Worm (Caenorhabditis elegans) whole organism, early embryonic: ENCODE measurements around the gene wdr-31.
A peak's percentile ranks its signal among the peaks of the same experiment; 100 is the strongest.

ENCODE experiments used
- B0310.2 ChIP-seq: sonication (generic microtip); optimal IDR thresholded peaks from 2 replicates; lab custom pipeline; 2016; ENCODE audit warnings: mild to moderate bottlenecking, missing genetic modification characterization, missing compliant biosample characterization
- F13C5.2 ChIP-seq: sonication (generic microtip); optimal IDR thresholded peaks from 2 replicates; lab custom pipeline; 2017; ENCODE audit warnings: mild to moderate bottlenecking, missing genetic modification characterization, inconsistent platforms, missing compliant biosample characterization
- aly-1 ChIP-seq: sonication (generic microtip); optimal IDR thresholded peaks from 2 replicates; lab custom pipeline; 2016; ENCODE audit warnings: missing genetic modification characterization, missing compliant biosample characterization
- ama-1 ChIP-seq: fragments of 150-350 bp; optimal IDR thresholded peaks from 2 replicates; lab custom pipeline; 2014
- ceh-13 ChIP-seq: fragments of 200-800 bp; sonication (Bioruptor generic); optimal IDR thresholded peaks from 2 replicates; lab custom pipeline; 2018; ENCODE audit warnings: mild to moderate bottlenecking, missing genetic modification characterization, missing compliant biosample characterization
- ceh-36 ChIP-seq: sonication (generic microtip); optimal IDR thresholded peaks from 2 replicates; lab custom pipeline; 2016; ENCODE audit warnings: missing genetic modification characterization, inconsistent platforms, missing compliant biosample characterization
- ets-7 ChIP-seq: sonication (generic microtip); optimal IDR thresholded peaks from 2 replicates; lab custom pipeline; 2016; ENCODE audit warnings: missing genotype, missing genetic modification characterization, missing compliant biosample characterization
- flt-1 ChIP-seq: fragments of 200-800 bp; sonication (Bioruptor generic); IDR thresholded peaks from 2 replicates; pipeline ENCODE4 v1.3.6; 2022; ENCODE audit warnings: missing genetic modification characterization, missing compliant biosample characterization
- hmbx-1 ChIP-seq: sonication (generic microtip); optimal IDR thresholded peaks from 2 replicates; lab custom pipeline; 2016; ENCODE audit warnings: mild to moderate bottlenecking, missing genetic modification characterization, missing compliant biosample characterization
- hmg-4 ChIP-seq: fragments of 200-800 bp; sonication (Bioruptor generic); optimal IDR thresholded peaks from 2 replicates; lab custom pipeline; 2018; ENCODE audit warnings: mild to moderate bottlenecking, missing genetic modification characterization, missing compliant biosample characterization
- hnd-1 ChIP-seq: sonication (generic microtip); optimal IDR thresholded peaks from 2 replicates; lab custom pipeline; 2016; ENCODE audit warnings: missing genetic modification characterization, missing compliant biosample characterization
- pes-1 ChIP-seq: fragments of 200-800 bp; sonication (Bioruptor generic); IDR thresholded peaks from 2 replicates; pipeline ENCODE4 v1.3.6; 2022; ENCODE audit warnings: missing genetic modification reagents, missing genetic modification characterization, missing compliant biosample characterization
- scrt-1 ChIP-seq: fragments of 200-800 bp; sonication (Bioruptor generic); IDR thresholded peaks from 2 replicates; pipeline ENCODE4 v1.3.6; 2022; ENCODE audit warnings: missing genetic modification characterization, missing compliant biosample characterization
- sea-1 ChIP-seq: fragments of 200-800 bp; sonication (Bioruptor generic); conservative IDR thresholded peaks from 2 replicates; pipeline ENCODE4 v1.3.6; 2022; ENCODE audit warnings: missing genetic modification characterization, missing compliant biosample characterization
- tbx-11 ChIP-seq: fragments of 200-800 bp; sonication (Bioruptor generic); IDR thresholded peaks from 2 replicates; pipeline ENCODE4 v1.3.6; 2022; ENCODE audit warnings: missing genetic modification characterization, missing compliant biosample characterization
- tbx-37 ChIP-seq: fragments of 200-800 bp; sonication (Bioruptor generic); conservative IDR thresholded peaks from 2 replicates; pipeline ENCODE4 v1.3.6; 2022; ENCODE audit warnings: missing genetic modification reagents, missing genetic modification characterization, missing compliant biosample characterization
- tra-4 ChIP-seq: sonication (generic microtip); optimal IDR thresholded peaks from 2 replicates; lab custom pipeline; 2017; ENCODE audit warnings: missing genetic modification characterization, missing compliant biosample characterization

The wdr-31 gene

DNA sequence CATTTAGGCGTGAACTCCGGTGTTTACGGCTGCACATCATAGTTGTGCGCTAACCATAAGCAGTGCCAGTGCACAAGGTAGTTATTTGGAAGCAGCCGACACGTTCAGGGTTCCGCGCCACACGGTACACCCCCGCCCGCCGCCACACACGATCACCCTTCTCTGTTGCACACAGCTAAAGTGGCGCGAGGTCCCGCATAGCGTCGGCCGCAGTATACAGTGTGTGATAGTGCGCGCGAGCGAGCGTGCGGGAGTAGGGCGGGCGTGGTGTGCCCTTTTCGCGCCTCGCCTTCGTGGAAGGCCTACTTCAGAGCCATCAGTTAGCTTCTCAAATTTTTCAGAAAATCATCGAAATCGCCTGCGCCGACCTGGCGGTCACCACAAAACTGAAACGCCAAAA, 1.8 kb upstream of the wdr-31 start:
- no peak for TF ChIP-seq ceh-13 (GFP tag; lab: Kevin White, UChicago)

DNA sequence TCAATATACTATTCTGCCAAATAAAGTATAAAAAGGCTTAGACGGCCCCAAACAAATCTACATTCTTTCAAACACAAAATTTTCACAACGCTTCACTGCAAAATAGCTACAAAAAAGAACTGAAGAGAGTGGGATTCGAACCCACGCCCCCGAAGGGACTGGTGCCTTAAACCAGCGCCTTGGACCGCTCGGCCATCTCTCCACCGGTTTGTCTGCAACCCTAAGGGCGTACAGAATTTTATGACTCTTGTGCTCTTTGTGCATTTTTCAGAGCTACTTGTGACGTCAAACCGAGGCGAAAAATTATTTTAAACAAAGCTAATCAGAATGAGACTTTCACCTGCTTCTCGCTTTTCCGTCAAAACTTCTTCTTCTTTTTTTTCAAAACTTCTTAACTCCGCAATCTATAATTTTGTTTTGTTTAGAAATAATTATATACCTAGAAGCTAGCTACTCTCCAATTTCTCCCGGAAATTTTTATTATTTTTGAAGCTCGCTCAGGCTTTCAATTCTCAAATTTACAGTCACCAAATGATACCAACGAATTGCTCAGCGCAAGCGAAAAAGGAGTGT, 1.1 kb upstream of the wdr-31 start, which contains the start of gene T05A8.8:
Gene T05A8.8, plus strand, starts transcription at position 523 of the 573 bp plus-strand sequence.
- TF ChIP-seq flt-1 (GFP tag; lab: Robert Waterston, UW), result no peak
- no peak for TF ChIP-seq B0310.2
- no peak for TF ChIP-seq scrt-1 (GFP tag; lab: Robert Waterston, UW)
- TF ChIP-seq pes-1, result no peak
- TF ChIP-seq ceh-13 (GFP tag; lab: Kevin White, UChicago), result no peak
- TF ChIP-seq F13C5.2 (tag; lab: Kevin White, UChicago), result no peak
- TF ChIP-seq ama-1 (lab: Kevin White, UChicago), result no peak

DNA sequence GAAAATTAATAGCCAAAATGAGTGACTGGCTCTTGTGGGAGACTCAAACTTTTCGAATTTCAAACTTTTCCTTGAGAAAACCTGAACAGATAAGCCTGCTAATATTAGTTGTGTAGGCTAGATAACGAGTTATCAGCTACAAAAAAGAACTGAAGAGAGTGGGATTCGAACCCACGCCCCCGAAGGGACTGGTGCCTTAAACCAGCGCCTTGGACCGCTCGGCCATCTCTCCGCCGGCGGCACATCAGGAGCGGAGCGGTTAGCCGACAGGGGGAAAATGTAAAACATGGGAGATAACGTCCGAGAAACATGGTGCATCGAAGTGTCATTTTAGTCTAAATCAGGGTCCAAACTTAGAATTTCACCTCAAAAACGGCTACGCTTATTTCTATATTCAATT, 552 bp upstream of the wdr-31 start:
- no peak for TF ChIP-seq flt-1 (GFP tag; lab: Robert Waterston, UW)
- TF ChIP-seq aly-1 (tag; lab: Kevin White, UChicago), result no peak
- TF ChIP-seq ama-1 (lab: Kevin White, UChicago), result no peak
- TF ChIP-seq tbx-37 (GFP tag; lab: Robert Waterston, UW), result no peak
- no peak for TF ChIP-seq B0310.2
- TF ChIP-seq tbx-11, result no peak
- no peak for TF ChIP-seq pes-1
- no peak for TF ChIP-seq ceh-13 (GFP tag; lab: Kevin White, UChicago)

DNA sequence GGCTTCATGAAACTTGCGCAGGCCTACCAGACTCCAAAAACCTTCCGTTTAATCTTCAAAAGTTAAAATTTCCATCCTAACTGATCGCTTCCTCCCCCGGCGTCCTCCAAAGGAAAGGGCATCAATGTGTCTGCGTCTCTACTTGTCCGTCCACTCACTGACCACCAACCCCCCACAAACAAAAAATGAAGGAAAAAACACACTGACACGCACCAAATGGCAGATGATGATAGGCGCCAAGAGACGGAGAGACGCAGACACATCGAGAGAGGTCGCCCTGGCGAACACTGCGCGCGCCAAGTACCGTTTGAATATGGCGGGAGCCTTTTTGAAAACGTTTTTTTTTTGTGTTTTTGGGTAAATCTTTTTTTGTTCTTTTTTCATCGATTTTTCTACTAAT, 357 bp downstream of the wdr-31 start:
- TF ChIP-seq sea-1 (no peak), scrt-1 (GFP tag; lab: Robert Waterston, UW) (0 out of 2 replicates have a peak, but pooled peaks have one; percentile 27)

DNA sequence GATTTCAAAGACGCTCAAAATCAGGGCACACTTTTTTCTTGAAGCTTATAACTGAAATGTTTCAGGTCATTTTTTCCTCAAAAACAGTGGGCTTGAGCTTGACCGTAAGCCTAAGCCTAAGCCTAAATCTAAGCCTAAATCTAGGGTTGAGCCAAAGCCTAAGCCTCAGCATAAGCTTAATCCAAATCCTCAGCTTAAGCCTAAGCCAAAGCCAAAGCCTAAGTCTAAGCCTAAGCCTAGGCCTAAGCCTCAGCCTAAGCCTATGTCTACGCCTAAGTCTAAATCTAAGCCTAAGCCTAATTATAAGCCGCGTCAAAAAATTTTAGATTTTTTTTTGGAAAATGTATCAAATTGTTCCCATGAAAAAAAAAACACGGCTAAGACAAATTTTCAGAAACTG, 826 bp downstream of the wdr-31 start:
- TF ChIP-seq flt-1 (GFP tag; lab: Robert Waterston, UW) (no peak), ceh-36 (peak; percentile 66)

DNA sequence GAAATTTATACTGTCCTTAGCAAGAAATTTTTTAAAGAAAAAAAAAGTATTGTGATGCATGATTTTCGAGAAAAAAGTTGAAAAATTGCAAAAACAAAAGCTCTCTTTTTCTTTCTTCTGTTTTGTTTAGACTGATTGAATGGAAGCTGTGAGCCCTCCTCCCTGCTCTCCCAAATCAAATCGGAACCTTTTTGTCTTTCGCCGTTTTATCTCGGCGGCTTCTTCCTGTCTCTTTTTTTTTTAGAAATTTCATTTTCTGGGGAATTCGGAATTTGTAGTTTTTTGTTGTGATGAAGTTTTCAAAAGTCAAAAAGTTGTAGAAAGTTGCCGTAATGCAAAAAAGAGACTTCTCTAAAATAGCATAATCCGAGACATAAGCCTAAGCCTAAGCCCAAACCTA, 4.4 kb downstream of the wdr-31 start:
- no peak for TF ChIP-seq flt-1 (GFP tag; lab: Robert Waterston, UW)
- no peak for TF ChIP-seq pes-1
- TF ChIP-seq B0310.2, result no peak

DNA sequence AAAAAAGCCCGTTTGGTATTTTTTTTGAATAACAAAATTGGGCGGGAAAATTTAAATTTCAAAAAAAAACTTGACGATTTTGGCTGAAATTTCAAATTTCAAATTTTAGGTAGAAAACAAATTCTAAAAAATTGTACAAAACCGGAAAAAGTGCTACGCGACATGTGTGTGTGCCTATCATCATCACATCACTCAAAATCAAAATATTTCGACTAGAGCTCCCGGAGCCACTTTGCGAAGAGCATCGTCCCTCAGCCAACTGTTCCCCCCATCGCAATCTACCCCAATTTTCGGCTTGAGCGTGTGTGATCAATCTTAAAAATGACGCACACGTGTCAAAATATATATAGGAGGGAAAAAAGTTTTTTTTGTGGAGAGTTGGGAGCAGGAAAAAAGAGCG, 8.3 kb downstream of the wdr-31 start:
- TF ChIP-seq ceh-13 (GFP tag; lab: Kevin White, UChicago) (no peak), B0310.2 (no peak), hmg-4 (GFP tag; lab: Kevin White, UChicago) (no peak), aly-1 (tag; lab: Kevin White, UChicago) (no peak), flt-1 (GFP tag; lab: Robert Waterston, UW) (no peak), ceh-36 (no peak), hmbx-1 (tag; lab: Kevin White, UChicago) (no peak), F13C5.2 (tag; lab: Kevin White, UChicago) (no peak), hnd-1 (no peak), pes-1 (no peak), ama-1 (lab: Kevin White, UChicago) (no peak), ets-7 (tag; lab: Kevin White, UChicago) (no peak)

DNA sequence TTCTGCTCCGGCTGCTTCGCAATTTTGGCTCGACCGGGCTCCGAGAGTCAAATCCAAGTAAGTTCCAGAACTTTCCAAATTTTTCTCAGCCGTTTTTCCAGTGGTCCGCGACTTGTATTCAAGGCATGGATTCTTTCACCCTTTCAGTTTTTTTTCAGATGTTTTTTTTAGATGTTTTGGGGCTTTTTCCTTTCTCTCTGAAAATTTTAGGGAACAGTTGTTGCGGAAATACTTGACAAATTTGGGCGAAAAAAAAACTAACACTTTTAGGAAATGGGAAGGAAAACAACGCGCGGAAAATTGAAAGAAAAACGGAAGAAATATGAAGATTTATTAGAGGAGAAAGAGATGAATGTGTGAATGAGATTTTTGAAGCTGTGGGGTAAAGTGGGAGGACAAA, 9.5 kb downstream of the wdr-31 start, which contains the start of the genes T05A8.11 and nep-2:
Gene T05A8.11, minus strand, starts transcription at position 101 of the 400 bp plus-strand sequence.
Gene nep-2, minus strand, starts transcription at position 192 of the 400 bp plus-strand sequence.
- no peak for TF ChIP-seq ceh-13 (GFP tag; lab: Kevin White, UChicago)
- no peak for TF ChIP-seq ama-1 (lab: Kevin White, UChicago)
- TF ChIP-seq aly-1 (tag; lab: Kevin White, UChicago), result no peak
- no peak for TF ChIP-seq tbx-37 (GFP tag; lab: Robert Waterston, UW)

DNA sequence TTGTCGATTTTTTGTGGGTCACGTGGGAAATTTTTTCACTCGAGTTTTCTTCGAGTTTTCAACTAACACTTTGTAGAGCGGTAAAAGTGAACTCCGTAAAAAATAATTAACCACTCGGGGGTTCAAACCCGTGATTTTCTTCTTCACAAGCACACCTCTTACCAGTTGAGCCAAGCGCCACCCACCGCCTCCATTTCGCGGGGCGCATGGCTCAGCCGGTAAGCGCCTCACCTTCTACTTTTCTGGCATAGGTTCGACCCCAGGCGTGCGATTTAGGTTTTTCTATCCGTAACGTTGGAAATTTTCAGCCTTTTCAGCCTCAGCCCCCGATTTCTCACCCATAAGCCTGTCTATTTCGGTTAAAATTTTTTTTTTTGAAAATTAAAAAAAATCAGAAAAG, 13.1 kb downstream of the wdr-31 start:
- TF ChIP-seq B0310.2, result no peak
- TF ChIP-seq hmg-4 (GFP tag; lab: Kevin White, UChicago), result no peak
- no peak for TF ChIP-seq scrt-1 (GFP tag; lab: Robert Waterston, UW)
- no peak for TF ChIP-seq pes-1
- no peak for TF ChIP-seq tbx-37 (GFP tag; lab: Robert Waterston, UW)
- no peak for TF ChIP-seq aly-1 (tag; lab: Kevin White, UChicago)
- TF ChIP-seq hmbx-1 (tag; lab: Kevin White, UChicago), result no peak
- TF ChIP-seq ceh-36, result no peak

DNA sequence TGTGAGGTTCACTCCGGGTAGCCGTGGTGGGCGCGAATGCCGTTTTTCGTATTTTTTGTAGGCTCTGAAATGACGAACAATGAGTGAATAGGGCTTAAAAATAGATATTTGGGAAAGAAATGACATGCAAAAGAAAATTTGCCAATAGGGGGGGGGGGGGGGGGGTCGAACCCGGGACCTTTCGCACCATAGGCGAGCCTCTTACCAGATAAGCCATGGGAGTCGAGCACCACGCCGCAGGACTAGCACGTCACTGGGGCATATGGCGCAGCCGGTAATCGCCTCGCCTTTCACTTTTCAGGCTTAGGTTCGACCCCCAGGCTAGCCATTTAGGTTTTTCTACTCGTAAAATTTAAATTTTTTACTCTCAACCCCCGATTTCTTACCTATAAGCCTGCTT, 15.9 kb downstream of the wdr-31 start:
- TF ChIP-seq sea-1, result no peak
- no peak for TF ChIP-seq B0310.2
- no peak for TF ChIP-seq hmg-4 (GFP tag; lab: Kevin White, UChicago)
- TF ChIP-seq flt-1 (GFP tag; lab: Robert Waterston, UW), result no peak
- no peak for TF ChIP-seq tra-4 (tag; lab: Kevin White, UChicago)
- no peak for TF ChIP-seq tbx-37 (GFP tag; lab: Robert Waterston, UW)
- TF ChIP-seq F13C5.2 (tag; lab: Kevin White, UChicago), result no peak
- TF ChIP-seq hmbx-1 (tag; lab: Kevin White, UChicago), result no peak
- TF ChIP-seq ama-1 (lab: Kevin White, UChicago), result no peak
- TF ChIP-seq pes-1, result no peak
- no peak for TF ChIP-seq ceh-13 (GFP tag; lab: Kevin White, UChicago)
- no peak for TF ChIP-seq ets-7 (tag; lab: Kevin White, UChicago)
- no peak for TF ChIP-seq tbx-11
- TF ChIP-seq ceh-36, result no peak
